Worm (Caenorhabditis elegans) whole organism, late embryonic: ENCODE results near the gene ccch-5.
A peak's percentile ranks its signal among the peaks of the same experiment; 100 is the strongest.

Experiments used
- C08G9.2 ChIP-seq: sonication (generic microtip); optimal IDR thresholded peaks from 2 replicates; lab custom pipeline; 2016; ENCODE audit warnings: mild to moderate bottlenecking, missing genetic modification characterization, moderate library complexity, missing compliant biosample characterization
- F13H6.1 ChIP-seq: sonication (generic microtip); optimal IDR thresholded peaks from 2 replicates; lab custom pipeline; 2016; ENCODE audit warnings: missing genetic modification characterization, missing compliant biosample characterization
- K09A11.1 ChIP-seq: sonication (generic microtip); optimal IDR thresholded peaks from 2 replicates; lab custom pipeline; 2017; ENCODE audit warnings: antibody characterized with exemption, mild to moderate bottlenecking, missing genetic modification characterization, missing compliant biosample characterization; ENCODE audit not compliant: insufficient read depth
- T23F11.4 ChIP-seq: fragments of 200-800 bp; sonication (Bioruptor generic); optimal IDR thresholded peaks from 2 replicates; lab custom pipeline; 2018; ENCODE audit warnings: mild to moderate bottlenecking, missing genetic modification characterization, missing compliant biosample characterization
- ama-1 ChIP-seq: fragments of 150-350 bp; optimal IDR thresholded peaks from 2 replicates; lab custom pipeline; 2014
- ceh-14 ChIP-seq: sonication (generic microtip); optimal IDR thresholded peaks from 2 replicates; lab custom pipeline; 2016; ENCODE audit warnings: missing genotype, missing genetic modification characterization, missing compliant biosample characterization
- ceh-19 ChIP-seq: fragments of 200-800 bp; sonication (Bioruptor generic); optimal IDR thresholded peaks from 2 replicates; lab custom pipeline; 2018; ENCODE audit warnings: mild to moderate bottlenecking, missing genetic modification characterization, missing compliant biosample characterization
- ceh-2 ChIP-seq: sonication (generic microtip); optimal IDR thresholded peaks from 2 replicates; lab custom pipeline; 2016; ENCODE audit warnings: missing genotype, missing genetic modification characterization, missing compliant biosample characterization
- ceh-24 ChIP-seq: sonication (generic microtip); optimal IDR thresholded peaks from 2 replicates; lab custom pipeline; 2016; ENCODE audit warnings: mild to moderate bottlenecking, missing genetic modification characterization, missing compliant biosample characterization
- ceh-34 ChIP-seq: sonication (generic microtip); optimal IDR thresholded peaks from 2 replicates; lab custom pipeline; 2016; ENCODE audit warnings: mild to moderate bottlenecking, missing genetic modification characterization, missing compliant biosample characterization
- ceh-48 ChIP-seq: sonication (generic microtip); optimal IDR thresholded peaks from 2 replicates; lab custom pipeline; 2016; ENCODE audit warnings: missing genetic modification characterization, inconsistent platforms, missing compliant biosample characterization
- che-1 ChIP-seq: sonication (generic microtip); optimal IDR thresholded peaks from 2 replicates; lab custom pipeline; 2016; ENCODE audit warnings: mild to moderate bottlenecking, missing genetic modification characterization, missing compliant biosample characterization
- dmd-4 ChIP-seq: sonication (generic microtip); optimal IDR thresholded peaks from 2 replicates; lab custom pipeline; 2016; ENCODE audit warnings: borderline replicate concordance, missing genetic modification characterization, missing compliant biosample characterization
- elt-2 ChIP-seq: sonication (generic microtip); optimal IDR thresholded peaks from 2 replicates; lab custom pipeline; 2016; ENCODE audit warnings: missing genetic modification reagents, missing genetic modification characterization, missing compliant biosample characterization
- ets-4 ChIP-seq: sonication (generic microtip); optimal IDR thresholded peaks from 2 replicates; lab custom pipeline; 2016; ENCODE audit warnings: missing genetic modification characterization, missing compliant biosample characterization
- eyg-1 ChIP-seq: sonication (generic microtip); optimal IDR thresholded peaks from 2 replicates; lab custom pipeline; 2016; ENCODE audit warnings: missing genotype, missing genetic modification characterization, missing compliant biosample characterization
- fkh-10 ChIP-seq: fragments of 150-350 bp; optimal IDR thresholded peaks from 2 replicates; lab custom pipeline; 2014; ENCODE audit warnings: missing biosample characterization, missing genetic modification reagents, missing genetic modification characterization
- fkh-6 ChIP-seq: sonication (generic microtip); optimal IDR thresholded peaks from 2 replicates; lab custom pipeline; 2016; ENCODE audit warnings: missing genetic modification characterization, missing compliant biosample characterization
- gmeb-2 ChIP-seq: sonication (generic microtip); optimal IDR thresholded peaks from 2 replicates; lab custom pipeline; 2016; ENCODE audit warnings: missing genetic modification characterization, inconsistent platforms, missing compliant biosample characterization
- hlh-13 ChIP-seq: fragments of 200-800 bp; sonication (Bioruptor generic); optimal IDR thresholded peaks from 2 replicates; lab custom pipeline; 2018; ENCODE audit warnings: mild to moderate bottlenecking, missing genetic modification characterization, missing compliant biosample characterization
- hlh-30 ChIP-seq: sonication (generic microtip); optimal IDR thresholded peaks from 2 replicates; lab custom pipeline; 2017; ENCODE audit warnings: antibody characterized with exemption, missing genetic modification characterization, missing compliant biosample characterization; ENCODE audit not compliant: insufficient read depth
- hlh-8 ChIP-seq: sonication (generic microtip); optimal IDR thresholded peaks from 2 replicates; lab custom pipeline; 2016; ENCODE audit warnings: missing genotype, missing genetic modification characterization, missing compliant biosample characterization
- lim-6 ChIP-seq: sonication (generic microtip); optimal IDR thresholded peaks from 2 replicates; lab custom pipeline; 2016; ENCODE audit warnings: missing genetic modification characterization, missing compliant biosample characterization
- lin-11 ChIP-seq: fragments of 200-800 bp; sonication (Bioruptor generic); optimal IDR thresholded peaks from 2 replicates; lab custom pipeline; 2018; ENCODE audit warnings: mild to moderate bottlenecking, missing genetic modification characterization, missing compliant biosample characterization
- madf-2 ChIP-seq: sonication (generic microtip); optimal IDR thresholded peaks from 2 replicates; lab custom pipeline; 2017; ENCODE audit warnings: missing genetic modification characterization, missing compliant biosample characterization
- nhr-11 ChIP-seq: fragments of 150-350 bp; optimal IDR thresholded peaks from 2 replicates; lab custom pipeline; 2014; ENCODE audit warnings: missing biosample characterization, missing genetic modification characterization
- nhr-232 ChIP-seq: sonication (generic microtip); optimal IDR thresholded peaks from 2 replicates; lab custom pipeline; 2016; ENCODE audit warnings: missing genetic modification characterization, missing compliant biosample characterization
- pat-9 ChIP-seq: fragments of 200-800 bp; sonication (Bioruptor generic); optimal IDR thresholded peaks from 2 replicates; lab custom pipeline; 2018; ENCODE audit warnings: mild to moderate bottlenecking, missing genetic modification characterization, moderate library complexity, missing compliant biosample characterization
- pax-1 ChIP-seq: fragments of 150-350 bp; optimal IDR thresholded peaks from 2 replicates; lab custom pipeline; 2014; ENCODE audit warnings: missing biosample characterization, missing genetic modification characterization
- pqm-1 ChIP-seq: sonication (generic microtip); optimal IDR thresholded peaks from 2 replicates; lab custom pipeline; 2016; ENCODE audit warnings: missing genetic modification characterization, missing compliant biosample characterization
- syd-9 ChIP-seq: sonication (generic microtip); optimal IDR thresholded peaks from 2 replicates; lab custom pipeline; 2016; ENCODE audit warnings: mild to moderate bottlenecking, missing genetic modification characterization, moderate library complexity, missing compliant biosample characterization
- ttx-3 ChIP-seq: sonication (generic microtip); optimal IDR thresholded peaks from 2 replicates; lab custom pipeline; 2016; ENCODE audit warnings: missing genetic modification reagents, missing genetic modification characterization, missing compliant biosample characterization
- unc-42 ChIP-seq: sonication (generic microtip); optimal IDR thresholded peaks from 2 replicates; lab custom pipeline; 2016; ENCODE audit warnings: missing genotype, missing genetic modification characterization, missing compliant biosample characterization
- zip-5 ChIP-seq: sonication (generic microtip); optimal IDR thresholded peaks from 2 replicates; lab custom pipeline; 2016; ENCODE audit warnings: missing genetic modification characterization, missing compliant biosample characterization
- ztf-16 ChIP-seq: sonication (generic microtip); optimal IDR thresholded peaks from 2 replicates; lab custom pipeline; 2017; ENCODE audit warnings: missing genetic modification characterization, missing compliant biosample characterization

The ccch-5 gene

ce11 chrIV:14883812-14884211, 35.6 kb upstream of the ccch-5 start:
- TF ChIP-seq pqm-1 (tag; lab: Kevin White, UChicago), result peak; percentile 11
- no peak for TF ChIP-seq nhr-11 (tag; lab: Kevin White, UChicago)
- peak; percentile 44 for TF ChIP-seq elt-2 (tag; lab: Kevin White, UChicago)

DNA sequence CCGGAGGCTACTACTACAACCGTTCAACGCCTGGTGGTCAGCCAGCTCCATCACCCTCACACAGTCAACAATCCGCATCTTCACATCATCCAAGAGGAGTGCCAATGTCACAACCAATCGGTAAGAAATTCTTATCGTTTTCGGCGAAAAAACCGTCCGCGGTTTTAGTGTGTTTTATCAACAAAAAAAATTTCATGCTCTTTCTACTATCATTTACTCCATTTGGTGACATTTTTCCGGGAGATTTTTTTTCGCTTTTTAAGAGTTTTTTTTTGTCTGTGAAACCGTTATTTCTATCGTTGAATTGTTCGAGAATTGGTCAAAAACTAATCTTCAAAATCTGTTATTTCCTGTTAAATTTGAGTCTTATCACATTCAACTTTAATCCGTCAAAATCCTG, 33.8 kb upstream of the ccch-5 start:
- no peak for TF ChIP-seq C08G9.2 (tag; lab: Kevin White, UChicago)
- no peak for TF ChIP-seq syd-9 (tag; lab: Kevin White, UChicago)
- no peak for TF ChIP-seq ceh-34 (tag; lab: Kevin White, UChicago)
- TF ChIP-seq dmd-4 (tag; lab: Kevin White, UChicago), result no peak
- TF ChIP-seq pqm-1 (tag; lab: Kevin White, UChicago), result no peak
- TF ChIP-seq ztf-16, result no peak
- no peak for TF ChIP-seq ceh-2
- no peak for TF ChIP-seq ama-1 (lab: Kevin White, UChicago)
- no peak for TF ChIP-seq nhr-11 (tag; lab: Kevin White, UChicago)
- no peak for TF ChIP-seq hlh-8 (tag; lab: Kevin White, UChicago)
- TF ChIP-seq lin-11 (tag; lab: Kevin White, UChicago), result no peak
- no peak for TF ChIP-seq che-1 (tag; lab: Kevin White, UChicago)
- no peak for TF ChIP-seq hlh-30
- TF ChIP-seq fkh-6, result no peak
- TF ChIP-seq K09A11.1 (tag; lab: Kevin White, UChicago), result no peak
- TF ChIP-seq lim-6 (tag; lab: Kevin White, UChicago), result no peak

ce11 chrIV:14888889-14889664, 30.3 kb upstream of the ccch-5 start:
- TF ChIP-seq nhr-11 (tag; lab: Kevin White, UChicago), result no peak
- no peak for TF ChIP-seq pqm-1 (tag; lab: Kevin White, UChicago)
- no peak for TF ChIP-seq gmeb-2 (tag; lab: Kevin White, UChicago)
- no peak for TF ChIP-seq pat-9 (tag; lab: Kevin White, UChicago)
- no peak for TF ChIP-seq lim-6 (tag; lab: Kevin White, UChicago)
- TF ChIP-seq syd-9 (tag; lab: Kevin White, UChicago), result no peak
- TF ChIP-seq eyg-1, result no peak
- TF ChIP-seq ceh-14 (tag; lab: Kevin White, UChicago), result no peak
- no peak for TF ChIP-seq ama-1 (lab: Kevin White, UChicago)
- no peak for TF ChIP-seq hlh-8 (tag; lab: Kevin White, UChicago)
- no peak for TF ChIP-seq fkh-10 (GFP tag; lab: Kevin White, UChicago)
- TF ChIP-seq F13H6.1, result no peak
- no peak for TF ChIP-seq ceh-48

- TF ChIP-seq ztf-16, result no peak
- TF ChIP-seq ceh-24, result no peak
- no peak for TF ChIP-seq nhr-232 (tag; lab: Kevin White, UChicago)
- TF ChIP-seq ceh-14 (tag; lab: Kevin White, UChicago), result no peak
- TF ChIP-seq pax-1 (tag; lab: Kevin White, UChicago), result no peak
- no peak for TF ChIP-seq ceh-34 (tag; lab: Kevin White, UChicago)
- no peak for TF ChIP-seq fkh-6
- no peak for TF ChIP-seq hlh-13
- TF ChIP-seq T23F11.4 (GFP tag; lab: Kevin White, UChicago), result no peak
- TF ChIP-seq hlh-8 (tag; lab: Kevin White, UChicago), result no peak
- no peak for TF ChIP-seq zip-5
- TF ChIP-seq ttx-3 (tag; lab: Kevin White, UChicago), result no peak
- TF ChIP-seq ceh-19 (GFP tag; lab: Kevin White, UChicago), result no peak
- no peak for TF ChIP-seq ets-4 (tag; lab: Kevin White, UChicago)
- no peak for TF ChIP-seq madf-2 (tag; lab: Kevin White, UChicago)
- no peak for TF ChIP-seq unc-42 (tag; lab: Kevin White, UChicago)
- TF ChIP-seq dmd-4 (tag; lab: Kevin White, UChicago), result no peak
Observed at ce11 chrIV:14890914-14891313, 28.5 kb upstream of the ccch-5 start.
